Worm (Caenorhabditis elegans) whole organism, late embryonic: Measurements from ENCODE around the gene C56E6.2.

ENCODE experiments used
- C38D4.7 ChIP-seq: fragments of 200-800 bp; sonication (Bioruptor generic); optimal IDR thresholded peaks from 2 replicates; lab custom pipeline; 2018; ENCODE audit warnings: mild to moderate bottlenecking, missing genetic modification characterization, moderate library complexity, missing compliant biosample characterization
- F13H6.1 ChIP-seq: sonication (generic microtip); optimal IDR thresholded peaks from 2 replicates; lab custom pipeline; 2016; ENCODE audit warnings: missing genetic modification characterization, missing compliant biosample characterization
- K02D7.2 ChIP-seq: sonication (generic microtip); optimal IDR thresholded peaks from 2 replicates; lab custom pipeline; 2017; ENCODE audit warnings: mild to moderate bottlenecking, missing genetic modification characterization, missing compliant biosample characterization
- K09A11.1 ChIP-seq: sonication (generic microtip); optimal IDR thresholded peaks from 2 replicates; lab custom pipeline; 2017; ENCODE audit warnings: antibody characterized with exemption, mild to moderate bottlenecking, missing genetic modification characterization, missing compliant biosample characterization; ENCODE audit not compliant: insufficient read depth
- T23F11.4 ChIP-seq: fragments of 200-800 bp; sonication (Bioruptor generic); optimal IDR thresholded peaks from 2 replicates; lab custom pipeline; 2018; ENCODE audit warnings: mild to moderate bottlenecking, missing genetic modification characterization, missing compliant biosample characterization
- ceh-18 ChIP-seq: sonication (generic microtip); optimal IDR thresholded peaks from 2 replicates; lab custom pipeline; 2016; ENCODE audit warnings: missing genetic modification characterization, missing compliant biosample characterization
- ceh-2 ChIP-seq: sonication (generic microtip); optimal IDR thresholded peaks from 2 replicates; lab custom pipeline; 2016; ENCODE audit warnings: missing genotype, missing genetic modification characterization, missing compliant biosample characterization
- ceh-24 ChIP-seq: sonication (generic microtip); optimal IDR thresholded peaks from 2 replicates; lab custom pipeline; 2016; ENCODE audit warnings: mild to moderate bottlenecking, missing genetic modification characterization, missing compliant biosample characterization
- ceh-34 ChIP-seq: sonication (generic microtip); optimal IDR thresholded peaks from 2 replicates; lab custom pipeline; 2016; ENCODE audit warnings: mild to moderate bottlenecking, missing genetic modification characterization, missing compliant biosample characterization
- ceh-45 ChIP-seq: fragments of 200-800 bp; sonication (Bioruptor generic); IDR thresholded peaks from 2 replicates; pipeline ENCODE4 v1.3.6; 2022; ENCODE audit warnings: missing genetic modification reagents, missing genetic modification characterization, missing compliant biosample characterization
- ceh-48 ChIP-seq: sonication (generic microtip); optimal IDR thresholded peaks from 2 replicates; lab custom pipeline; 2016; ENCODE audit warnings: missing genetic modification characterization, inconsistent platforms, missing compliant biosample characterization
- ceh-6 ChIP-seq: fragments of 200-800 bp; sonication (Bioruptor generic); optimal IDR thresholded peaks from 2 replicates; lab custom pipeline; 2018; ENCODE audit warnings: mild to moderate bottlenecking, missing genetic modification characterization, missing compliant biosample characterization
- ceh-9 ChIP-seq: sonication (generic microtip); optimal IDR thresholded peaks from 2 replicates; lab custom pipeline; 2016; ENCODE audit warnings: mild to moderate bottlenecking, missing genetic modification characterization, inconsistent platforms, missing compliant biosample characterization
- che-1 ChIP-seq: sonication (generic microtip); optimal IDR thresholded peaks from 2 replicates; lab custom pipeline; 2016; ENCODE audit warnings: mild to moderate bottlenecking, missing genetic modification characterization, missing compliant biosample characterization
- dve-1 ChIP-seq: sonication (generic microtip); optimal IDR thresholded peaks from 2 replicates; lab custom pipeline; 2017; ENCODE audit warnings: antibody characterized with exemption, mild to moderate bottlenecking, missing genetic modification characterization, missing compliant biosample characterization
- elt-2 ChIP-seq: sonication (generic microtip); optimal IDR thresholded peaks from 2 replicates; lab custom pipeline; 2016; ENCODE audit warnings: missing genetic modification reagents, missing genetic modification characterization, missing compliant biosample characterization
- elt-4 ChIP-seq: sonication (generic microtip); optimal IDR thresholded peaks from 2 replicates; lab custom pipeline; 2016; ENCODE audit warnings: missing genetic modification characterization, missing compliant biosample characterization
- ets-4 ChIP-seq: sonication (generic microtip); optimal IDR thresholded peaks from 2 replicates; lab custom pipeline; 2016; ENCODE audit warnings: missing genetic modification characterization, missing compliant biosample characterization
- fax-1 ChIP-seq: sonication (generic microtip); optimal IDR thresholded peaks from 2 replicates; lab custom pipeline; 2016; ENCODE audit warnings: missing genotype, missing genetic modification characterization, missing compliant biosample characterization
- gmeb-2 ChIP-seq: sonication (generic microtip); optimal IDR thresholded peaks from 2 replicates; lab custom pipeline; 2016; ENCODE audit warnings: missing genetic modification characterization, inconsistent platforms, missing compliant biosample characterization
- hlh-13 ChIP-seq: fragments of 200-800 bp; sonication (Bioruptor generic); optimal IDR thresholded peaks from 2 replicates; lab custom pipeline; 2018; ENCODE audit warnings: mild to moderate bottlenecking, missing genetic modification characterization, missing compliant biosample characterization
- hlh-15 ChIP-seq: sonication (generic microtip); optimal IDR thresholded peaks from 2 replicates; lab custom pipeline; 2016; ENCODE audit warnings: missing genetic modification characterization, missing compliant biosample characterization
- hlh-30 ChIP-seq: sonication (generic microtip); optimal IDR thresholded peaks from 2 replicates; lab custom pipeline; 2017; ENCODE audit warnings: antibody characterized with exemption, missing genetic modification characterization, missing compliant biosample characterization; ENCODE audit not compliant: insufficient read depth
- hlh-6 ChIP-seq: sonication (generic microtip); optimal IDR thresholded peaks from 2 replicates; lab custom pipeline; 2016; ENCODE audit warnings: missing genotype, missing genetic modification characterization, missing compliant biosample characterization
- lim-6 ChIP-seq: sonication (generic microtip); optimal IDR thresholded peaks from 2 replicates; lab custom pipeline; 2016; ENCODE audit warnings: missing genetic modification characterization, missing compliant biosample characterization
- lin-11 ChIP-seq: fragments of 200-800 bp; sonication (Bioruptor generic); optimal IDR thresholded peaks from 2 replicates; lab custom pipeline; 2018; ENCODE audit warnings: mild to moderate bottlenecking, missing genetic modification characterization, missing compliant biosample characterization
- nfya-1 ChIP-seq: sonication (generic microtip); optimal IDR thresholded peaks from 2 replicates; lab custom pipeline; 2017; ENCODE audit warnings: missing genetic modification characterization, mild to moderate bottlenecking, missing compliant biosample characterization, antibody characterized with exemption, moderate library complexity
- nhr-11 ChIP-seq: fragments of 150-350 bp; optimal IDR thresholded peaks from 2 replicates; lab custom pipeline; 2014; ENCODE audit warnings: missing biosample characterization, missing genetic modification characterization
- nhr-232 ChIP-seq: sonication (generic microtip); optimal IDR thresholded peaks from 2 replicates; lab custom pipeline; 2016; ENCODE audit warnings: missing genetic modification characterization, missing compliant biosample characterization
- odd-2 ChIP-seq: sonication (generic microtip); optimal IDR thresholded peaks from 2 replicates; lab custom pipeline; 2017; ENCODE audit warnings: antibody characterized with exemption, mild to moderate bottlenecking, missing genetic modification characterization, missing compliant biosample characterization
- pag-3 ChIP-seq: sonication (generic microtip); optimal IDR thresholded peaks from 2 replicates; lab custom pipeline; 2016; ENCODE audit warnings: missing compliant biosample characterization, missing genetic modification characterization, borderline replicate concordance
- pat-9 ChIP-seq: fragments of 200-800 bp; sonication (Bioruptor generic); optimal IDR thresholded peaks from 2 replicates; lab custom pipeline; 2018; ENCODE audit warnings: mild to moderate bottlenecking, missing genetic modification characterization, moderate library complexity, missing compliant biosample characterization
- pha-2 ChIP-seq: sonication (generic microtip); optimal IDR thresholded peaks from 2 replicates; lab custom pipeline; 2017; ENCODE audit warnings: mild to moderate bottlenecking, missing genetic modification characterization, missing compliant biosample characterization
- ref-2 ChIP-seq: sonication (generic microtip); optimal IDR thresholded peaks from 2 replicates; lab custom pipeline; 2016; ENCODE audit warnings: missing genetic modification characterization, missing compliant biosample characterization
- rnt-1 ChIP-seq: sonication (generic microtip); optimal IDR thresholded peaks from 2 replicates; lab custom pipeline; 2016; ENCODE audit warnings: missing genetic modification characterization, missing compliant biosample characterization
- sox-2 ChIP-seq: fragments of 200-800 bp; sonication (Bioruptor generic); IDR thresholded peaks from 2 replicates; pipeline ENCODE4 v1.3.6; 2022; ENCODE audit warnings: missing genetic modification reagents, missing genetic modification characterization, missing compliant biosample characterization
- sox-4 ChIP-seq: sonication (generic microtip); optimal IDR thresholded peaks from 2 replicates; lab custom pipeline; 2017; ENCODE audit warnings: mild to moderate bottlenecking, missing genetic modification characterization, inconsistent platforms, missing compliant biosample characterization
- tbx-2 ChIP-seq: sonication (generic microtip); optimal IDR thresholded peaks from 2 replicates; lab custom pipeline; 2016; ENCODE audit warnings: missing genetic modification characterization, missing compliant biosample characterization
- ttx-3 ChIP-seq: sonication (generic microtip); optimal IDR thresholded peaks from 2 replicates; lab custom pipeline; 2016; ENCODE audit warnings: missing genetic modification reagents, missing genetic modification characterization, missing compliant biosample characterization
- unc-42 ChIP-seq: sonication (generic microtip); optimal IDR thresholded peaks from 2 replicates; lab custom pipeline; 2016; ENCODE audit warnings: missing genotype, missing genetic modification characterization, missing compliant biosample characterization
- unc-55 ChIP-seq: sonication (generic microtip); optimal IDR thresholded peaks from 2 replicates; lab custom pipeline; 2017; ENCODE audit warnings: missing biosample characterization, missing genetic modification reagents, missing genetic modification characterization
- unc-86 ChIP-seq: sonication (generic microtip); optimal IDR thresholded peaks from 2 replicates; lab custom pipeline; 2016; ENCODE audit warnings: missing genetic modification characterization, missing compliant biosample characterization
- zip-5 ChIP-seq: sonication (generic microtip); optimal IDR thresholded peaks from 2 replicates; lab custom pipeline; 2016; ENCODE audit warnings: missing genetic modification characterization, missing compliant biosample characterization
- ztf-16 ChIP-seq: sonication (generic microtip); optimal IDR thresholded peaks from 2 replicates; lab custom pipeline; 2017; ENCODE audit warnings: missing genetic modification characterization, missing compliant biosample characterization

Gene C56E6.2

DNA sequence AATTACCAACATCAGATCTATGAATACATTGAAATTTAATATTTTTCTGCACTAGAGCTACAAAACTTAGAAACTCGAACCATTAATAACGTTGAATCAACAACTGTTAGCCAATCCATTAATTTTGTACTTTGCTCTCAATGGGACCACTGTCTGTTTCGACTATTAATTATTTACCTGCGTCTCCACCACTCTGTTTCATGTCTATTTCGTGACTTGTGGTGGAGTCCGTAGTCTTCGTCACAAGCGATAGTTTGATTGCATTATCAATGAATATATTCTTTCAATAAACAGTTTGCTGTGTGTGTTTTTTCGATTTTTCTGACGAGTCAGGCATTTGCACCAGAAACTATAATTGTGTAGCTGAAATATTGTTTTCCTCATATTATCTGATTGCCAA is 38.4 kb upstream of the C56E6.2 start:
- TF ChIP-seq unc-55, result peak; percentile 31
- peak; percentile 16 for TF ChIP-seq rnt-1 (tag; lab: Kevin White, UChicago)
- no peak for TF ChIP-seq lim-6 (tag; lab: Kevin White, UChicago)

DNA sequence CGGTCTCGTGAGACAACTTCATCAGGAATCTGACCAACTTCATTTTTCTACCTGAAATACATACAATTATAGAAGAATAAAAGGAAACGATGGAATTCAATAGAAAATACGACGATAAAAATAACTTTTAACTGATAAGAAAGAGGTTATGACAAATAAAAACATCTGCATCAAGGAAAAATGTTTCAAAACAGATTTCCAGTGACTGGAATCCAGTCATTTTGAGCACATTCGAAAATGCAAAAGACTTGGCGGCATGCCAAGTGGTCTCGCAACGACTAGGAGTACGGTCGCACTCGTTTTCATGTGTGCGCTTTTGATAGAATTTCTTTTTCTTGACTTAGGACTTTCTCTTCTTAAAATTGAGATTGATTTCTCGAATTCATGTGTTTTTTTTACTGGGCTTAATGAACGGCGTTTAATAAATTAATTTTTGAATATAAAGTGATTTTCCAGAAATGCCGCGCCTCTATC is 35.0 kb upstream of the C56E6.2 start, which contains the start of the genes snr-3 and rsp-5:
Gene snr-3 (minus strand): TSS at position 51 of the 474 bp plus-strand sequence.
Gene rsp-5 (plus strand): TSS at position 455 of the 474 bp plus-strand sequence.
- TF ChIP-seq nfya-1 (tag; lab: Kevin White, UChicago) (peak; percentile 79), K02D7.2 (tag; lab: Kevin White, UChicago) (no peak), tbx-2 (tag; lab: Kevin White, UChicago) (peak; percentile 8), hlh-13 (GFP tag; lab: Kevin White, UChicago) (no peak), ref-2 (tag; lab: Kevin White, UChicago) (no peak)
- TF ChIP-seq, all 69 proteins: peak for 2

DNA sequence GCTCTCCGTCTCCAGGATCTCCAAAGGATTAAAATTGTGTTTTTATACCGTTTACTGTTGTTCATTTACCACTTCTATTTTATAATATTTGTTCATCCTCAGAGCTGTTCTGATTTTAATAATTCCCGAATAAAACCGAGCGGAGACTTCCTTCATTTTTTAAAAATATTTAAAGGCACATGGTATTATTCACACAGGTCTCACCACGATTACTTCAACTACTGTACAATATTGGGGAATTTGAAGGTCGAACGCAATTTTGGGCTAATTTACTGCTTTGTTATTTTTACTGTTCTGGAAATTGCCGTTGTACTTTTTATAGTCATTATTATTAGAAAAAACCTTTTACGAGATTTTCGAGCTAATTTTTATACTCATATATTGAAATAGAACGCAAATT is 33.5 kb upstream of the C56E6.2 start:
- no peak for TF ChIP-seq tbx-2 (tag; lab: Kevin White, UChicago)

ce11 chrII:6491817-6492452 is 32.8 kb upstream of the C56E6.2 start, which contains the start of the genes T28D9.11 and T28D9.1:
T28D9.11 (minus strand) TSS chrII:6491993.
T28D9.1 (plus strand) TSS chrII:6492402.
- TF ChIP-seq unc-42 (tag; lab: Kevin White, UChicago) (peak; percentile 46), ceh-9 (no peak), nfya-1 (tag; lab: Kevin White, UChicago) (peak; percentile 64), lim-6 (tag; lab: Kevin White, UChicago) (no peak), nhr-11 (no peak), sox-4 (tag; lab: Kevin White, UChicago) (peak; percentile 13), elt-2 (no peak), ceh-6 (peak; percentile 31), hlh-6 (peak; percentile 16), hlh-15 (tag; lab: Kevin White, UChicago) (no peak), K02D7.2 (tag; lab: Kevin White, UChicago) (no peak), gmeb-2 (tag; lab: Kevin White, UChicago) (no peak), C38D4.7 (GFP tag; lab: Kevin White, UChicago) (peak; percentile 44), ceh-2 (peak; percentile 28), pha-2 (tag; lab: Kevin White, UChicago) (no peak), zip-5 (tag; lab: Kevin White, UChicago) (peak; percentile 19), ets-4 (tag; lab: Kevin White, UChicago) (peak; percentile 27), ceh-45 (GFP tag; lab: Robert Waterston, UW) (no peak), T23F11.4 (GFP tag; lab: Kevin White, UChicago) (peak; percentile 38), K09A11.1 (tag; lab: Kevin White, UChicago) (no peak), unc-86 (no peak), dve-1 (peak; percentile 5), ceh-18 (peak; percentile 27), ceh-48 (tag; lab: Kevin White, UChicago) (no peak), ceh-34 (peak; percentile 82), ceh-24 (tag; lab: Kevin White, UChicago) (no peak), odd-2 (no peak), pag-3 (tag; lab: Kevin White, UChicago) (no peak), hlh-13 (GFP tag; lab: Kevin White, UChicago) (no peak), elt-4 (tag; lab: Kevin White, UChicago) (no peak), sox-2 (GFP tag; lab: Robert Waterston, UW) (0 out of 2 replicates have a peak, but pooled peaks have one; percentile 10), ttx-3 (tag; lab: Kevin White, UChicago) (no peak), nhr-232 (tag; lab: Kevin White, UChicago) (no peak), pat-9 (tag; lab: Kevin White, UChicago) (peak; percentile 48), lin-11 (tag; lab: Kevin White, UChicago) (no peak), F13H6.1 (tag; lab: Kevin White, UChicago) (no peak), hlh-30 (tag; lab: Kevin White, UChicago) (no peak), ref-2 (tag; lab: Kevin White, UChicago) (peak; percentile 41), che-1 (no peak), ztf-16 (no peak), fax-1 (tag; lab: Kevin White, UChicago) (peak; percentile 32)
